Worm (Caenorhabditis elegans): ENCODE results near the gene Y116A8C.24.
"Not testable (repeated sequence)": the region's sequence is repeated elsewhere in the genome, so short reads cannot be mapped to it uniquely, and the experiment has no call there.

DNA sequence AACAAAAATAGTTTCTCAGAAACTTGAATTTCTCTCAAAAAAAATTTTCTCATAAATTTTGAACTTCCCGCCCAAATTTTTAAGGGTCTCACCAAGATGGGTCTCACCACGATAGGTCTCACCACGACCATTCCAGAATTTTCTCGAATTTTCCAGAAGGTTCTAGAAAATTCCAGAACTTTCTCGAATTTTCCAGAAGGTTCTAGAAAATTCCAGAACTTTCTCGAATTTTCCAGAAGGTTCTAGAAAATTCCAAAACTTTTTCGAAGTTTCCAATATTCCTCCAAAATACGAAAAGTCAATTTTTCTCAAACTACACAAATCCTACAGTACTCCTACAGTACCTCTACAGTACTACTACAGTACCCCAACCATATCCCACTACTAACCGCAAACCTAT is 5.3 kb upstream of the Y116A8C.24 start:
- not testable (repeated sequence) for TF ChIP-seq nhr-90 (tag; optimal IDR thresholded peaks at IDR 0.05); unc-130 (GFP tag; optimal IDR thresholded peaks at IDR 0.05); pbrm-1 (GFP tag; IDR thresholded peaks at IDR 0.05); F33H1.4 (GFP tag; IDR thresholded peaks at IDR 0.05); snpc-4 (GFP tag; optimal IDR thresholded peaks at IDR 0.05); snpc-4 (tag; optimal IDR thresholded peaks at IDR 0.05); C06A6.2 (GFP tag; conservative IDR thresholded peaks at IDR 0.05); aptf-3 (GFP tag; IDR thresholded peaks at IDR 0.05); Y53G8AR.9 (GFP tag; conservative IDR thresholded peaks at IDR 0.05)
